Fruit fly (Drosophila melanogaster): Measurements from ENCODE around the gene CG12885.

CG12885 gene

DNA sequence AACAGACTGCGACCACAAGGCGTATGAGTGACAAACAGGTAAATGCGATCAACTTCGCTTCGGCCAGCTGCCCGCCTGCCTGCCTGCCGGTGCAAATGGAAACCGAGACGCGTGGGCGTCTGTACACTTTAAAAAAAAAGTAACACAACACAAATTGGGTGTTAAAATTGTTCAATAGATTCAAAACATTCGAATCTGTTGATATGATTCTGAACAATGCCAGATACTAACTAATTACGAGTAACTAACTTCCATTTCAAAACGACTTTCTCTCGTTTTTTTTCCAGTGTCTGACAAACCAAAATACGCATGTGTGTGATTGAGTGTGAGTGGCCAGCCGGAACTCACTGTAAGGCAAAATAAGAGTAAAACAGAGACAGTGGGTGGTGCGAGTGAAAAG, 49.0 kb downstream of the CG12885 start (continued):
- TF ChIP-seq CG32767 (GFP tag; IDR thresholded peaks at IDR 0.05) (peak; percentile 73), Hr39 (optimal IDR thresholded peaks at IDR 0.05) (no peak), CG3838 (GFP tag; optimal IDR thresholded peaks at IDR 0.05) (peak; percentile 5), HHEX (GFP tag; optimal IDR thresholded peaks at IDR 0.05) (peak; percentile 92), schlank (tag; optimal IDR thresholded peaks at IDR 0.05) (peak; percentile 51), CG11504 (tag; optimal IDR thresholded peaks at IDR 0.05) (peak; percentile 93), pb (GFP tag; optimal IDR thresholded peaks at IDR 0.05) (peak; percentile 90), CG11247 (GFP tag; IDR thresholded peaks at IDR 0.05) (peak; percentile 85), D19A (tag; optimal IDR thresholded peaks at IDR 0.05) (no peak), Usf (GFP tag; optimal IDR thresholded peaks at IDR 0.05) (no peak), CG6683 (GFP tag; optimal IDR thresholded peaks at IDR 0.05) (peak; percentile 84), CG15073 (GFP tag; optimal IDR thresholded peaks at IDR 0.05) (no peak), peb (GFP tag; IDR thresholded peaks at IDR 0.05) (peak; percentile 78), zf30C (GFP tag; optimal IDR thresholded peaks at IDR 0.05) (no peak), Hmr (GFP tag; optimal IDR thresholded peaks at IDR 0.05) (peak; percentile 81), Gug (GFP tag; IDR thresholded peaks at IDR 0.05) (peak; percentile 78), gsb-n (tag; optimal IDR thresholded peaks at IDR 0.05) (no peak), CG3726 (GFP tag; IDR thresholded peaks at IDR 0.05) (peak; percentile 71; the same call in 1 of the 3 replicates), CG8944 (GFP tag; optimal IDR thresholded peaks at IDR 0.05) (peak; percentile 79), dm (GFP tag; optimal IDR thresholded peaks at IDR 0.05) (peak; percentile 53), Dip3 (GFP tag; optimal IDR thresholded peaks at IDR 0.05) (peak; percentile 90), CG9727 (GFP tag; optimal IDR thresholded peaks at IDR 0.05) (peak; percentile 87), corto (GFP tag; optimal IDR thresholded peaks at IDR 0.05) (peak; percentile 49), CG16815 (GFP tag; optimal IDR thresholded peaks at IDR 0.05) (no peak), ems (GFP tag; optimal IDR thresholded peaks at IDR 0.05) (peak; percentile 92), chif (GFP tag; optimal IDR thresholded peaks at IDR 0.05) (peak; percentile 70 to 76), Ada2b (GFP tag; IDR thresholded peaks at IDR 0.05) (peak; percentile 96), caup (GFP tag; optimal IDR thresholded peaks at IDR 0.05; ENCODE audit: severe bottlenecking) (peak; percentile 95), vfl (GFP tag; optimal IDR thresholded peaks at IDR 0.05) (peak; percentile 48), HmgZ (tag; optimal IDR thresholded peaks at IDR 0.05) (peak; percentile 56), inv (GFP tag; IDR thresholded peaks at IDR 0.05; ENCODE audit: partially characterized antibody) (no peak), maf-S (GFP tag; optimal IDR thresholded peaks at IDR 0.05) (peak; percentile 66), NFAT (GFP tag; IDR thresholded peaks at IDR 0.05) (peak; percentile 75), Dek (tag; optimal IDR thresholded peaks at IDR 0.05) (peak; percentile 71), Hmx (GFP tag; optimal IDR thresholded peaks at IDR 0.05) (peak; percentile 60), sob (GFP tag; IDR thresholded peaks at IDR 0.05) (peak; percentile 94), ftz-f1 (GFP tag; optimal IDR thresholded peaks at IDR 0.05) (no peak), Rfx (GFP tag; IDR thresholded peaks at IDR 0.05) (peak; percentile 96), Mrtf (GFP tag; IDR thresholded peaks at IDR 0.05) (peak; percentile 90), dmrt99B (tag; optimal IDR thresholded peaks at IDR 0.05) (peak; percentile 95), fd102C (GFP tag; optimal IDR thresholded peaks at IDR 0.05) (no peak), lab (GFP tag; optimal IDR thresholded peaks at IDR 0.05) (peak; percentile 95), CG6765 (GFP tag; optimal IDR thresholded peaks at IDR 0.05) (peak; percentile 67), emc (GFP tag; optimal IDR thresholded peaks at IDR 0.05) (peak; percentile 76), cg (GFP tag; optimal IDR thresholded peaks at IDR 0.05) (peak; percentile 1), CG3163 (GFP tag; optimal IDR thresholded peaks at IDR 0.05) (peak; percentile 53), CG15479 (GFP tag; optimal IDR thresholded peaks at IDR 0.05) (no peak), Bgb (GFP tag; IDR thresholded peaks at IDR 0.05; ENCODE audit: partially characterized antibody) (no peak), CG31224 (GFP tag; IDR thresholded peaks at IDR 0.05) (peak; percentile 76), da (GFP tag; optimal IDR thresholded peaks at IDR 0.05) (peak; percentile 63), CG4730 (GFP tag; IDR thresholded peaks at IDR 0.05) (peak; percentile 87), pros (GFP tag; optimal IDR thresholded peaks at IDR 0.05) (no peak)
